Worm (Caenorhabditis elegans) whole organism, young adult: ENCODE measurements around the gene gly-13.

ENCODE experiments used
- B0019.2 ChIP-seq: fragments of 200-800 bp; sonication (Bioruptor generic); conservative IDR thresholded peaks from 2 replicates; pipeline ENCODE4 v1.3.6; 2022; ENCODE audit warnings: missing genetic modification reagents, missing genetic modification characterization, missing compliant biosample characterization
- attf-5 ChIP-seq: fragments of 200-800 bp; sonication (Bioruptor generic); optimal IDR thresholded peaks from 2 replicates; lab custom pipeline; 2018; ENCODE audit warnings: mild to moderate bottlenecking, missing genetic modification characterization, missing compliant biosample characterization
- bed-2 ChIP-seq: fragments of 200-800 bp; sonication (Bioruptor generic); IDR thresholded peaks from 2 replicates; pipeline ENCODE4 v1.3.6; 2022; ENCODE audit warnings: missing genetic modification reagents, missing genetic modification characterization, missing compliant biosample characterization
- cebp-2 ChIP-seq: fragments of 200-800 bp; sonication (Bioruptor generic); IDR thresholded peaks from 2 replicates; pipeline ENCODE4 v1.3.6; 2022; ENCODE audit warnings: missing genetic modification characterization, missing compliant biosample characterization
- ceh-40 ChIP-seq: fragments of 200-800 bp; sonication (Bioruptor generic); IDR thresholded peaks from 2 replicates; pipeline ENCODE4 v1.3.6; 2022; ENCODE audit warnings: missing genetic modification characterization, missing compliant biosample characterization
- pha-4 ChIP-seq: fragments of 150-350 bp; sonication (generic microtip); optimal IDR thresholded peaks from 2 replicates; lab custom pipeline; 2014; ENCODE audit warnings: missing biosample characterization, missing genetic modification reagents, missing genetic modification characterization
- snpc-4 ChIP-seq, 5 experiments: fragments of 150-350 bp in 1 of 5; sonication (generic microtip) in 4 of 5; optimal IDR thresholded peaks; 2 replicates each; lab custom pipeline; 2014 to 2018; ENCODE audit warnings: missing genetic modification characterization in 5 of 5, missing biosample characterization in 3 of 5, antibody characterized with exemption in 2 of 5, mild to moderate bottlenecking in 2 of 5, missing compliant biosample characterization in 2 of 5, missing genotype in 2 of 5, moderate library complexity in 2 of 5, missing genetic modification reagents in 1 of 5

DNA sequence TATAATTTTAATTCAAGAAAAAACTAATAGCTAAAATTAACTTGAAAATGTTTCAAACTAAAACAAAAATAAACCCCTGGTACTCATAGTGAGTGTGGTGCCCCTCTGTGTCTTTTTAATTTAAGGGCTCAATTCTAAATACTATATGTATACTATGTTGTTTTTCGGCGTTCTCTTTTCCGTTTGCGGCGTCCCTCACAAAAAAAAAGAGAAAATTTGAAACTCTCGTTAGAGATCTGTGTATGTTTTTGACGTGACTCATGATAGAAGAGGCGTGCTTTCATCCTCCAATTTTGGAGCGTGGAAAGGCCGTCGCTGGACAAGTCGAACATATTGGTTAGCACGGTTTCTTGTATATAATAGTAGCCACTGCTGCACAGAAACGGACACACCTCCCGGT, 44.9 kb downstream of the gly-13 start, which contains the start of gene pes-8:
- TF ChIP-seq B0019.2 (no peak), snpc-4 (GFP tag; optimal IDR thresholded peaks at IDR 0.05; lab: Kevin White, UChicago) (no peak), snpc-4 (tag; optimal IDR thresholded peaks at IDR 0.05; lab: Kevin White, UChicago) (no peak), pha-4 (tag; lab: Kevin White, UChicago) (no peak), attf-5 (GFP tag; lab: Kevin White, UChicago) (no peak), cebp-2 (GFP tag; lab: Robert Waterston, UW) (no peak), bed-2 (GFP tag; lab: Robert Waterston, UW) (no peak), ceh-40 (GFP tag; lab: Robert Waterston, UW) (no peak)
